Fruit fly (Drosophila melanogaster) Kc167 (cell line): ENCODE data around the gene Sfp24Ba.

Source experiments
- Sin3A ChIP-seq: fragments of >200 bp; optimal IDR thresholded peaks from 2 replicates; lab custom pipeline; 2018; ENCODE audit warnings: missing external identifiers
- h ChIP-seq: fragments of >200 bp; optimal IDR thresholded peaks from 3 replicates; lab custom pipeline; 2018; ENCODE audit warnings: missing external identifiers
- insv ChIP-seq: fragments of >200 bp; optimal IDR thresholded peaks from 3 replicates; lab custom pipeline; 2018; ENCODE audit warnings: missing external identifiers
- psq ChIP-seq: fragments of >200 bp; optimal IDR thresholded peaks from 2 replicates; lab custom pipeline; 2017; ENCODE audit warnings: missing external identifiers
- ttk ChIP-seq: sonication (Bioruptor generic); optimal IDR thresholded peaks from 2 replicates; lab custom pipeline; 2017; ENCODE audit warnings: missing external identifiers

DNA sequence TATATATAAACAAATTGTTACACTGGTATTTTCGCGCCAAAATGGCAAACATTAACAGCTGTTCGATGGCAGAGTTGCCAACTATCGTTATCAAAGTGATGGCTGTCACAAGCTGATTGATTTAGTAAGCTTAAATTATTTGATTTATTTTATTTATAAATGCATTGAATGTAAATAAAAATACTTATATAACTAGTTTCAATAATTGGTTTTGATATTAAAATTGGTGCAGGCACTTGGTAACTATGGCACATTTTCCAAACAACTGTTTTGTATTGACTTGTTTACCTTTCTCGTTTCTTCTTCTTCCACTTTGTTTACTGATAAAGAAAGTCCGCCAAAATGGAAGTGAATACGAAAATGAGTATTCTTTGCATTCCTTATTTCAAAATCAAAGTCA, 43.3 kb upstream of the Sfp24Ba start, which contains the start of gene cutlet:
- TF ChIP-seq h (lab: Kevin White, UChicago) (no peak), Sin3A (lab: Kevin White, UChicago) (no peak), psq (lab: Kevin White, UChicago) (no peak), ttk (no peak), insv (no peak)
